Worm (Caenorhabditis elegans) whole organism, L3 larva: Measurements from ENCODE around the gene twnk-1.

Experiments used
- ama-1 ChIP-seq: fragments of 150-350 bp; optimal IDR thresholded peaks from 2 replicates; lab custom pipeline; 2018
- ceh-82 ChIP-seq: fragments of 150-350 bp; optimal IDR thresholded peaks from 2 replicates; lab custom pipeline; 2014; ENCODE audit warnings: missing biosample characterization, missing genetic modification characterization
- fkh-10 ChIP-seq: sonication (generic microtip); optimal IDR thresholded peaks from 2 replicates; lab custom pipeline; 2017; ENCODE audit warnings: missing biosample characterization, missing genetic modification reagents, missing genetic modification characterization
- hmg-11 ChIP-seq: sonication (generic microtip); optimal IDR thresholded peaks from 2 replicates; lab custom pipeline; 2016; ENCODE audit warnings: missing genetic modification characterization, missing compliant biosample characterization
- mdl-1 ChIP-seq: fragments of 150-350 bp; optimal IDR thresholded peaks from 2 replicates; lab custom pipeline; 2014; ENCODE audit warnings: missing biosample characterization, missing genetic modification characterization
- nfya-1 ChIP-seq: sonication (generic microtip); optimal IDR thresholded peaks from 2 replicates; lab custom pipeline; 2017; ENCODE audit warnings: missing genetic modification characterization, mild to moderate bottlenecking, missing compliant biosample characterization, antibody characterized with exemption, moderate library complexity; ENCODE audit not compliant: insufficient read depth
- nhr-11 ChIP-seq: fragments of 150-350 bp; optimal IDR thresholded peaks from 2 replicates; lab custom pipeline; 2014; ENCODE audit warnings: missing biosample characterization, missing genetic modification characterization
- nhr-23 ChIP-seq: fragments of 150-350 bp; optimal IDR thresholded peaks from 2 replicates; lab custom pipeline; 2014; ENCODE audit warnings: missing biosample characterization, missing genetic modification reagents, missing genetic modification characterization
- nhr-237 ChIP-seq: fragments of 150-350 bp; optimal IDR thresholded peaks from 2 replicates; lab custom pipeline; 2014; ENCODE audit warnings: missing biosample characterization, missing genetic modification characterization
- nhr-28 ChIP-seq: fragments of 150-350 bp; optimal IDR thresholded peaks from 2 replicates; lab custom pipeline; 2014; ENCODE audit warnings: missing biosample characterization, missing genetic modification characterization
- nhr-76 ChIP-seq: fragments of 150-350 bp; sonication (generic microtip); optimal IDR thresholded peaks from 5 replicates; lab custom pipeline; 2014; ENCODE audit warnings: missing biosample characterization, missing genetic modification characterization
- pha-4 ChIP-seq: fragments of 150-350 bp; optimal IDR thresholded peaks from 2 replicates; lab custom pipeline; 2014; ENCODE audit warnings: missing biosample characterization, missing genetic modification reagents, missing genetic modification characterization
- snpc-4 ChIP-seq: fragments of 150-350 bp; optimal IDR thresholded peaks from 2 replicates; lab custom pipeline; 2014; ENCODE audit warnings: missing biosample characterization, missing genetic modification characterization

DNA sequence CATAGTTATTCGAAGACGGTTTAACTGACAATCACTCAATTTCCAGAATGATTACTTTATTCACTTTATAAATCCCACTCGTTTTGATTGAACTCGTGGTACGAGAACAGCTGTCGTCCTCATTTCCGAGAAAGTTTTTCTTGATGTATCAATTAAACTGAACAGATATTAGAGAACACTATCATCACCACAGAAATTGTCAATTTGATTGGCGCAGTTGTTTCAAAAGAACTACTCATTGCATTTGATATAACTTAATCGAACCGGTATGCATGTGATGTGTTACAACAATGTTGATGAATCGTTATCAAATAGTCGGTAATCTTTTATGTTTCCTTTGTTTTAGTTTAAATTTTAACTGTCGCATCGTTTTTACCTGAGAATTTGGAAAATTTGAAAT, 46.0 kb downstream of the twnk-1 start:
- TF ChIP-seq nhr-11 (tag; lab: Kevin White, UChicago) (peak; percentile 14), ceh-82 (tag; lab: Kevin White, UChicago) (no peak), snpc-4 (tag; lab: Kevin White, UChicago) (no peak), nhr-76 (tag; lab: Kevin White, UChicago) (no peak), mdl-1 (no peak), nhr-23 (tag; lab: Kevin White, UChicago) (no peak), fkh-10 (GFP tag; lab: Kevin White, UChicago) (no peak), ama-1 (no peak), nhr-28 (no peak), hmg-11 (tag; lab: Kevin White, UChicago) (no peak), nfya-1 (peak; percentile 24), nhr-237 (tag; lab: Kevin White, UChicago) (no peak), pha-4 (no peak)
